Fruit fly (Drosophila melanogaster) whole organism, pupa: Measurements from ENCODE around the gene DCAF12.

Source experiments
- CG14655 ChIP-seq: fragments of 200-800 bp; sonication (Bioruptor generic); optimal IDR thresholded peaks from 3 replicates; lab custom pipeline; 2017; ENCODE audit warnings: mild to moderate bottlenecking, missing biosample characterization, missing genetic modification reagents, missing genetic modification characterization
- CG15710 ChIP-seq: fragments of 200-800 bp; sonication (Bioruptor generic); optimal IDR thresholded peaks from 2 replicates; lab custom pipeline; 2018; ENCODE audit warnings: missing biosample characterization, mild to moderate bottlenecking, missing genetic modification characterization, moderate library complexity
- CG17806 ChIP-seq: fragments of 200-800 bp; sonication (Bioruptor generic); optimal IDR thresholded peaks from 2 replicates; lab custom pipeline; 2018; ENCODE audit warnings: missing biosample characterization, mild to moderate bottlenecking, missing genetic modification characterization, moderate library complexity
- CG34367 ChIP-seq: fragments of 200-800 bp; sonication (Bioruptor generic); optimal IDR thresholded peaks from 2 replicates; lab custom pipeline; 2018; ENCODE audit warnings: missing biosample characterization, mild to moderate bottlenecking, missing genetic modification characterization
- CG4496 ChIP-seq: fragments of 200-800 bp; sonication (Bioruptor generic); IDR thresholded peaks from 3 replicates; pipeline ENCODE4 v1.3.6; 2022; ENCODE audit warnings: missing biosample characterization, missing genetic modification characterization
- EcR ChIP-seq: fragments of 200-800 bp; sonication (Bioruptor generic); optimal IDR thresholded peaks from 3 replicates; lab custom pipeline; 2019; ENCODE audit warnings: missing biosample characterization, missing genetic modification characterization, mild to moderate bottlenecking, moderate library complexity, missing genetic modification reagents
- Ets98B ChIP-seq: fragments of 200-800 bp; sonication (Bioruptor generic); IDR thresholded peaks from 2 replicates; pipeline ENCODE4 v1.3.6; 2022; ENCODE audit warnings: missing biosample characterization, missing genetic modification characterization
- Pif1A ChIP-seq: fragments of 200-800 bp; sonication (Bioruptor generic); optimal IDR thresholded peaks from 3 replicates; lab custom pipeline; 2016; ENCODE audit warnings: missing biosample characterization, missing genetic modification characterization
- Pif1B ChIP-seq: fragments of 200-800 bp; sonication (Bioruptor generic); optimal IDR thresholded peaks from 3 replicates; lab custom pipeline; 2016; ENCODE audit warnings: missing biosample characterization, missing genetic modification characterization
- rn ChIP-seq: fragments of 200-800 bp; sonication (Bioruptor generic); IDR thresholded peaks from 2 replicates; pipeline ENCODE4 v1.3.6; 2022; ENCODE audit warnings: missing biosample characterization, missing genetic modification characterization

DNA sequence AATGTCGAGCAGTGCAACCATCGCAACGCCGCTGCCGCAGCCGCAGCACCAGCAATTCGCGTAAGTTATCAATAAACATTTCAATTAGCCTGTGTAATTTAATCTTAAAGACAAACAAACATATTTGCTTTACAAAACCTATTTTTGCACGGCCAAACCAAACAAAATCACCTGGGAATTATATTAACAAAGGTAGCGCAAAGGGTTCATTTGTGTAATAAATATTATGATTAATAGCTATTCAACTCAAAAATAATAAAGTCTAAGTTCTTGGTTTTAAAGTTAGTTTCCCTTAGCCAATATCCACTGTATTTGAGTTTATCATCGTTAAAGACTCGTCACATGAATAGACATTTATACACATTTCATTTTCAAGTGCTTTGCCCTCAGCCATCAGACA is 47.6 kb downstream of the DCAF12 start:
- TF ChIP-seq rn (no peak), Pif1A (GFP tag; lab: Kevin White, UChicago) (no peak), EcR (no peak), CG34367 (no peak), CG15710 (tag; lab: Kevin White, UChicago) (peak; percentile 21), CG14655 (GFP tag; lab: Kevin White, UChicago) (no peak), Pif1B (GFP tag; lab: Kevin White, UChicago) (peak; percentile 10), Ets98B (GFP tag; lab: Robert Waterston, UW) (peak; percentile 66), CG4496 (peak; percentile 45; the same call in 1 of the 3 replicates), CG17806 (tag; lab: Kevin White, UChicago) (peak; percentile 17)
